Worm (Caenorhabditis elegans) whole organism, midembryonic: ENCODE measurements around the gene icln-1.

ENCODE experiments used
- T22C8.4 ChIP-seq: fragments of 200-800 bp; sonication (Bioruptor generic); IDR thresholded peaks from 2 replicates; pipeline ENCODE4 v1.3.6; 2022; ENCODE audit warnings: missing genetic modification characterization, missing compliant biosample characterization
- cog-1 ChIP-seq: sonication (generic microtip); optimal IDR thresholded peaks from 2 replicates; lab custom pipeline; 2016; ENCODE audit warnings: missing genetic modification characterization, missing compliant biosample characterization
- flt-1 ChIP-seq: fragments of 200-800 bp; sonication (Bioruptor generic); IDR thresholded peaks from 2 replicates; pipeline ENCODE4 v1.3.6; 2022; ENCODE audit warnings: missing genetic modification characterization, missing compliant biosample characterization
- klf-2 ChIP-seq: fragments of 200-800 bp; sonication (Bioruptor generic); conservative IDR thresholded peaks from 2 replicates; pipeline ENCODE4 v1.3.6; 2022; ENCODE audit warnings: missing genetic modification reagents, missing genetic modification characterization, missing compliant biosample characterization
- med-1 ChIP-seq: sonication (generic microtip); optimal IDR thresholded peaks from 2 replicates; lab custom pipeline; 2017; ENCODE audit warnings: missing genetic modification characterization, mild to moderate bottlenecking, missing compliant biosample characterization, antibody characterized with exemption, missing genetic modification reagents; ENCODE audit not compliant: insufficient read depth
- ref-1 ChIP-seq: fragments of 200-800 bp; sonication (Bioruptor generic); conservative IDR thresholded peaks from 2 replicates; pipeline ENCODE4 v1.3.6; 2022; ENCODE audit warnings: missing genetic modification reagents, missing genetic modification characterization, missing compliant biosample characterization
- tab-1 ChIP-seq: fragments of 200-800 bp; sonication (Bioruptor generic); IDR thresholded peaks from 2 replicates; pipeline ENCODE4 v1.3.6; 2022; ENCODE audit warnings: missing genetic modification characterization, missing compliant biosample characterization
- ztf-23 ChIP-seq: fragments of 200-800 bp; sonication (Bioruptor generic); IDR thresholded peaks from 2 replicates; pipeline ENCODE4 v1.3.6; 2022; ENCODE audit warnings: missing genetic modification reagents, missing genetic modification characterization, missing compliant biosample characterization
- ztf-29 ChIP-seq: fragments of 200-800 bp; sonication (Bioruptor generic); IDR thresholded peaks from 2 replicates; pipeline ENCODE4 v1.3.6; 2022; ENCODE audit warnings: missing genetic modification reagents, missing genetic modification characterization, missing compliant biosample characterization

Gene icln-1

ce11 chrIV:9098942-9099341, 3.5 kb upstream of the icln-1 start, which contains the start of gene gldi-10:
TSS of gene gldi-10 (plus strand) at chrIV:9099242.
- TF ChIP-seq ztf-23 (GFP tag; lab: Robert Waterston, UW) (no peak), ztf-29 (GFP tag; lab: Robert Waterston, UW) (no peak), cog-1 (tag; lab: Kevin White, UChicago) (no peak), tab-1 (no peak), T22C8.4 (GFP tag; lab: Robert Waterston, UW) (no peak), ref-1 (GFP tag; lab: Robert Waterston, UW) (no peak), klf-2 (GFP tag; lab: Robert Waterston, UW) (no peak), flt-1 (GFP tag; lab: Robert Waterston, UW) (no peak), med-1 (GFP tag; lab: Kevin White, UChicago) (no peak)

- TF ChIP-seq T22C8.4 (GFP tag; lab: Robert Waterston, UW) (no peak), klf-2 (GFP tag; lab: Robert Waterston, UW) (no peak), flt-1 (GFP tag; lab: Robert Waterston, UW) (no peak), cog-1 (tag; lab: Kevin White, UChicago) (no peak), tab-1 (no peak), ref-1 (GFP tag; lab: Robert Waterston, UW) (no peak), med-1 (GFP tag; lab: Kevin White, UChicago) (no peak), ztf-23 (GFP tag; lab: Robert Waterston, UW) (no peak), ztf-29 (GFP tag; lab: Robert Waterston, UW) (no peak)
Measured at ce11 chrIV:9096160-9096879, 867 bp upstream of the icln-1 start, which contains the start of the genes znf-706 and cpna-3. TSS of gene znf-706 (minus strand) at chrIV:9096231. TSS of gene cpna-3 (plus strand) at chrIV:9096842.

ce11 chrIV:9094356-9094755, 1.1 kb downstream of the icln-1 start, which contains the start of gene mrpl-42:
TSS of gene mrpl-42 (minus strand) at chrIV:9094456.
- TF ChIP-seq tab-1 = no peak
- TF ChIP-seq ztf-29 (GFP tag; lab: Robert Waterston, UW) = no peak
- TF ChIP-seq ref-1 (GFP tag; lab: Robert Waterston, UW) = no peak
- no peak for TF ChIP-seq cog-1 (tag; lab: Kevin White, UChicago)
- no peak for TF ChIP-seq klf-2 (GFP tag; lab: Robert Waterston, UW)
- no peak for TF ChIP-seq med-1 (GFP tag; lab: Kevin White, UChicago)
- TF ChIP-seq T22C8.4 (GFP tag; lab: Robert Waterston, UW) = no peak

ce11 chrIV:9093932-9094331, 1.5 kb downstream of the icln-1 start, which contains the start of gene lpl-1:
TSS of gene lpl-1 (minus strand) at chrIV:9094032.
- TF ChIP-seq tab-1 = no peak
- TF ChIP-seq med-1 (GFP tag; lab: Kevin White, UChicago) = no peak
- TF ChIP-seq klf-2 (GFP tag; lab: Robert Waterston, UW) = no peak
- no peak for TF ChIP-seq ztf-23 (GFP tag; lab: Robert Waterston, UW)
- no peak for TF ChIP-seq cog-1 (tag; lab: Kevin White, UChicago)
- no peak for TF ChIP-seq T22C8.4 (GFP tag; lab: Robert Waterston, UW)
- no peak for TF ChIP-seq ztf-29 (GFP tag; lab: Robert Waterston, UW)
- TF ChIP-seq flt-1 (GFP tag; lab: Robert Waterston, UW) = no peak
- no peak for TF ChIP-seq ref-1 (GFP tag; lab: Robert Waterston, UW)

- TF ChIP-seq klf-2 (GFP tag; lab: Robert Waterston, UW) = no peak
- TF ChIP-seq ztf-23 (GFP tag; lab: Robert Waterston, UW) = no peak
- TF ChIP-seq ref-1 (GFP tag; lab: Robert Waterston, UW) = no peak
- TF ChIP-seq med-1 (GFP tag; lab: Kevin White, UChicago) = no peak
- TF ChIP-seq cog-1 (tag; lab: Kevin White, UChicago) = no peak
- no peak for TF ChIP-seq tab-1
- no peak for TF ChIP-seq ztf-29 (GFP tag; lab: Robert Waterston, UW)
- TF ChIP-seq flt-1 (GFP tag; lab: Robert Waterston, UW) = no peak
- no peak for TF ChIP-seq T22C8.4 (GFP tag; lab: Robert Waterston, UW)
Measured at ce11 chrIV:9092011-9092410, 3.4 kb downstream of the icln-1 start.

ce11 chrIV:9090538-9091195, 4.8 kb downstream of the icln-1 start:
- TF ChIP-seq cog-1 (tag; lab: Kevin White, UChicago) (no peak), ref-1 (GFP tag; lab: Robert Waterston, UW) (no peak), flt-1 (GFP tag; lab: Robert Waterston, UW) (no peak), T22C8.4 (GFP tag; lab: Robert Waterston, UW) (no peak), klf-2 (GFP tag; lab: Robert Waterston, UW) (no peak), tab-1 (no peak), ztf-23 (GFP tag; lab: Robert Waterston, UW) (no peak)

- TF ChIP-seq ref-1 (GFP tag; lab: Robert Waterston, UW) = no peak
- TF ChIP-seq med-1 (GFP tag; lab: Kevin White, UChicago) = no peak
- TF ChIP-seq T22C8.4 (GFP tag; lab: Robert Waterston, UW) = no peak
- no peak for TF ChIP-seq klf-2 (GFP tag; lab: Robert Waterston, UW)
- TF ChIP-seq flt-1 (GFP tag; lab: Robert Waterston, UW) = no peak
- TF ChIP-seq tab-1 = no peak
- TF ChIP-seq cog-1 (tag; lab: Kevin White, UChicago) = no peak
- TF ChIP-seq ztf-23 (GFP tag; lab: Robert Waterston, UW) = no peak
- TF ChIP-seq ztf-29 (GFP tag; lab: Robert Waterston, UW) = no peak
Measured at ce11 chrIV:9088294-9088693, 7.2 kb downstream of the icln-1 start, which contains the start of gene msa-1. TSS of gene msa-1 (plus strand) at chrIV:9088594.

ce11 chrIV:9082055-9082454, 13.4 kb downstream of the icln-1 start, which contains the start of gene twk-8:
TSS of gene twk-8 (plus strand) at chrIV:9082355.
- TF ChIP-seq flt-1 (GFP tag; lab: Robert Waterston, UW) = no peak
- TF ChIP-seq ztf-23 (GFP tag; lab: Robert Waterston, UW) = no peak
- no peak for TF ChIP-seq ref-1 (GFP tag; lab: Robert Waterston, UW)
- no peak for TF ChIP-seq tab-1
- no peak for TF ChIP-seq T22C8.4 (GFP tag; lab: Robert Waterston, UW)
- no peak for TF ChIP-seq klf-2 (GFP tag; lab: Robert Waterston, UW)
- no peak for TF ChIP-seq ztf-29 (GFP tag; lab: Robert Waterston, UW)
- no peak for TF ChIP-seq med-1 (GFP tag; lab: Kevin White, UChicago)
- TF ChIP-seq cog-1 (tag; lab: Kevin White, UChicago) = no peak
